Worm (Caenorhabditis elegans) whole organism, L1 larva: ENCODE results near the gene spo-11.

ENCODE experiments used
- C16A3.4 ChIP-seq: fragments of 150-350 bp; optimal IDR thresholded peaks from 2 replicates; lab custom pipeline; 2014; ENCODE audit warnings: missing biosample characterization, missing genetic modification characterization
- F16B12.6 ChIP-seq: fragments of 150-350 bp; optimal IDR thresholded peaks from 2 replicates; lab custom pipeline; 2014; ENCODE audit warnings: missing biosample characterization, missing genetic modification characterization
- aha-1 ChIP-seq: fragments of 150-350 bp; optimal IDR thresholded peaks from 2 replicates; lab custom pipeline; 2014; ENCODE audit warnings: missing biosample characterization, missing genetic modification characterization
- aly-2 ChIP-seq: fragments of 150-350 bp; optimal IDR thresholded peaks from 2 replicates; lab custom pipeline; 2014; ENCODE audit warnings: missing biosample characterization, missing genetic modification characterization
- ama-1 ChIP-seq: fragments of 150-350 bp; optimal IDR thresholded peaks from 2 replicates; lab custom pipeline; 2014
- ceh-82 ChIP-seq, 3 experiments: fragments of 150-350 bp in 1 of 3; sonication (generic microtip) in 2 of 3; optimal IDR thresholded peaks; 2 replicates each; lab custom pipeline; 2014 to 2017; ENCODE audit warnings: missing biosample characterization in 3 of 3, missing genetic modification characterization in 3 of 3
- ces-1 ChIP-seq: fragments of 150-350 bp; optimal IDR thresholded peaks from 2 replicates; lab custom pipeline; 2014; ENCODE audit warnings: missing biosample characterization, missing genetic modification reagents, missing genetic modification characterization
- dsc-1 ChIP-seq: sonication (generic microtip); optimal IDR thresholded peaks from 2 replicates; lab custom pipeline; 2016; ENCODE audit warnings: mild to moderate bottlenecking, missing genetic modification characterization, missing compliant biosample characterization
- efl-1 ChIP-seq, 4 experiments: fragments of 150-350 bp; optimal IDR thresholded peaks in 3 of 4; peaks in 1 of 4; 1 replicate in 1 of 4; 2 replicates in 3 of 4; lab custom pipeline; 2014; ENCODE audit warnings: missing biosample characterization in 2 of 4, missing genetic modification characterization in 2 of 4, missing genetic modification reagents in 2 of 4
- efl-3 ChIP-seq: fragments of 200-800 bp; sonication (Bioruptor generic); optimal IDR thresholded peaks from 2 replicates; lab custom pipeline; 2018; ENCODE audit warnings: mild to moderate bottlenecking, missing genetic modification characterization, missing compliant biosample characterization
- elt-2 ChIP-seq: sonication (generic microtip); optimal IDR thresholded peaks from 2 replicates; lab custom pipeline; 2016; ENCODE audit warnings: missing genetic modification characterization, mild to moderate bottlenecking, inconsistent platforms, missing compliant biosample characterization, missing genetic modification reagents
- elt-3 ChIP-seq, 6 experiments: fragments of 150-350 bp in 1 of 6; sonication (generic microtip); optimal IDR thresholded peaks; 2 replicates each; lab custom pipeline; 2017 to 2018; ENCODE audit warnings: missing biosample characterization in 6 of 6, missing genetic modification characterization in 6 of 6, inconsistent platforms in 1 of 6
- ets-5 ChIP-seq: fragments of 200-800 bp; sonication (Bioruptor generic); IDR thresholded peaks from 2 replicates; pipeline ENCODE4 v1.3.6; 2022; ENCODE audit warnings: missing genetic modification characterization, missing compliant biosample characterization
- fkh-4 ChIP-seq: sonication (generic microtip); optimal IDR thresholded peaks from 2 replicates; lab custom pipeline; 2016; ENCODE audit warnings: missing compliant biosample characterization, missing genetic modification characterization, borderline replicate concordance
- fkh-8 ChIP-seq: sonication (generic microtip); optimal IDR thresholded peaks from 2 replicates; lab custom pipeline; 2016; ENCODE audit warnings: mild to moderate bottlenecking, missing genetic modification characterization, missing compliant biosample characterization
- fos-1 ChIP-seq: fragments of 150-350 bp; optimal IDR thresholded peaks from 2 replicates; lab custom pipeline; 2014; ENCODE audit warnings: missing biosample characterization, missing genetic modification characterization
- hlh-17 ChIP-seq: fragments of 200-800 bp; sonication (Bioruptor generic); optimal IDR thresholded peaks from 2 replicates; lab custom pipeline; 2018; ENCODE audit warnings: missing genetic modification characterization, mild to moderate bottlenecking, missing compliant biosample characterization, moderate library complexity, borderline replicate concordance
- hpl-2 ChIP-seq: fragments of 150-350 bp; optimal IDR thresholded peaks from 2 replicates; lab custom pipeline; 2014; ENCODE audit warnings: missing biosample characterization, missing genetic modification reagents, missing genetic modification characterization
- irx-1 ChIP-seq: sonication (generic microtip); optimal IDR thresholded peaks from 2 replicates; lab custom pipeline; 2016; ENCODE audit warnings: missing genetic modification characterization, missing compliant biosample characterization
- jun-1 ChIP-seq: fragments of 150-350 bp; optimal IDR thresholded peaks from 2 replicates; lab custom pipeline; 2014; ENCODE audit warnings: missing biosample characterization, missing genetic modification reagents, missing genetic modification characterization
- lin-35 ChIP-seq, 2 experiments: fragments of 150-350 bp; optimal IDR thresholded peaks; 2 replicates each; lab custom pipeline; 2014; ENCODE audit warnings: missing biosample characterization in 2 of 2, missing genetic modification characterization in 2 of 2, missing genetic modification reagents in 2 of 2
- lin-39 ChIP-seq: fragments of 150-350 bp; optimal IDR thresholded peaks from 2 replicates; lab custom pipeline; 2014; ENCODE audit warnings: missing biosample characterization, missing genetic modification reagents, missing genetic modification characterization
- lsy-2 ChIP-seq, 2 experiments: fragments of 150-350 bp; optimal IDR thresholded peaks; 2 replicates each; lab custom pipeline; 2014; ENCODE audit warnings: missing biosample characterization in 2 of 2, missing genetic modification characterization in 2 of 2
- mab-9 ChIP-seq: fragments of 200-800 bp; sonication (Bioruptor generic); IDR thresholded peaks from 2 replicates; pipeline ENCODE4 v1.3.6; 2022; ENCODE audit warnings: missing genetic modification reagents, missing genetic modification characterization, missing compliant biosample characterization
- mdl-1 ChIP-seq, 2 experiments: fragments of 150-350 bp; optimal IDR thresholded peaks; 2 replicates each; lab custom pipeline; 2014 to 2017; ENCODE audit warnings: missing biosample characterization in 2 of 2, missing genetic modification characterization in 2 of 2, inconsistent platforms in 1 of 2
- nhr-19 ChIP-seq: fragments of 200-800 bp; sonication (Bioruptor generic); conservative IDR thresholded peaks from 2 replicates; pipeline ENCODE4 v1.3.6; 2022; ENCODE audit warnings: missing genetic modification characterization, missing compliant biosample characterization
- nhr-20 ChIP-seq: sonication (generic microtip); optimal IDR thresholded peaks from 2 replicates; lab custom pipeline; 2016; ENCODE audit warnings: mild to moderate bottlenecking, missing genetic modification characterization, missing compliant biosample characterization
- nhr-47 ChIP-seq: sonication (generic microtip); optimal IDR thresholded peaks from 2 replicates; lab custom pipeline; 2016; ENCODE audit warnings: mild to moderate bottlenecking, missing genetic modification characterization, moderate library complexity, missing compliant biosample characterization
- nhr-71 ChIP-seq: sonication (generic microtip); optimal IDR thresholded peaks from 2 replicates; lab custom pipeline; 2016; ENCODE audit warnings: mild to moderate bottlenecking, missing genetic modification characterization, moderate library complexity, missing compliant biosample characterization
- nhr-85 ChIP-seq: sonication (generic microtip); peaks from one replicate; lab custom pipeline; 2016; ENCODE audit warnings: missing genetic modification characterization, inconsistent platforms, missing compliant biosample characterization
- nhr-90 ChIP-seq: sonication (generic microtip); optimal IDR thresholded peaks from 2 replicates; lab custom pipeline; 2016; ENCODE audit warnings: mild to moderate bottlenecking, missing genetic modification characterization, missing compliant biosample characterization; ENCODE audit not compliant: poor library complexity
- pax-3 ChIP-seq: fragments of 200-800 bp; sonication (Bioruptor generic); optimal IDR thresholded peaks from 2 replicates; lab custom pipeline; 2018; ENCODE audit warnings: mild to moderate bottlenecking, missing genetic modification characterization, moderate library complexity, missing compliant biosample characterization
- skn-1 ChIP-seq: fragments of 150-350 bp; optimal IDR thresholded peaks from 2 replicates; lab custom pipeline; 2014; ENCODE audit warnings: missing biosample characterization, missing genetic modification characterization
- snu-23 ChIP-seq: sonication (generic microtip); optimal IDR thresholded peaks from 2 replicates; lab custom pipeline; 2016; ENCODE audit warnings: missing genetic modification characterization, missing compliant biosample characterization
- sup-37 ChIP-seq: fragments of 200-800 bp; sonication (Bioruptor generic); optimal IDR thresholded peaks from 2 replicates; lab custom pipeline; 2018; ENCODE audit warnings: mild to moderate bottlenecking, missing genetic modification characterization, missing compliant biosample characterization
- tlp-1 ChIP-seq: fragments of 150-350 bp; optimal IDR thresholded peaks from 2 replicates; lab custom pipeline; 2014; ENCODE audit warnings: missing biosample characterization, missing genetic modification characterization
- unc-130 ChIP-seq: fragments of 150-350 bp; optimal IDR thresholded peaks from 2 replicates; lab custom pipeline; 2017; ENCODE audit warnings: missing biosample characterization, missing genetic modification characterization, inconsistent platforms
- unc-98 ChIP-seq: fragments of 200-800 bp; sonication (Bioruptor generic); IDR thresholded peaks from 2 replicates; pipeline ENCODE4 v1.3.6; 2022; ENCODE audit warnings: missing genetic modification characterization, missing compliant biosample characterization
- vab-15 ChIP-seq: sonication (generic microtip); optimal IDR thresholded peaks from 2 replicates; lab custom pipeline; 2017; ENCODE audit warnings: missing genotype, mild to moderate bottlenecking, missing genetic modification characterization, missing compliant biosample characterization
- zag-1 ChIP-seq: fragments of 150-350 bp; optimal IDR thresholded peaks from 2 replicates; lab custom pipeline; 2014; ENCODE audit warnings: missing biosample characterization, missing genetic modification characterization

The spo-11 gene

ce11 chrIV:11146962-11147470 lies 22.4 kb upstream of the spo-11 start, which contains the start of gene pigq-1:
Gene pigq-1, minus strand, starts transcription at chrIV:11147247.
- TF ChIP-seq lin-35 (GFP tag; optimal IDR thresholded peaks at IDR 0.05; lab: Kevin White, UChicago) (no peak), jun-1 (no peak), sup-37 (GFP tag; lab: Kevin White, UChicago) (no peak), fkh-4 (no peak), irx-1 (tag; lab: Kevin White, UChicago) (no peak), skn-1 (tag; lab: Kevin White, UChicago) (no peak), nhr-20 (tag; lab: Kevin White, UChicago) (no peak), nhr-85 (tag; lab: Kevin White, UChicago) (peak; percentile 66), mab-9 (GFP tag; lab: Robert Waterston, UW) (no peak), lsy-2 (tag; optimal IDR thresholded peaks at IDR 0.05; lab: Kevin White, UChicago) (peak; percentile 32 to 35), mdl-1 (tag; optimal IDR thresholded peaks at IDR 0.05; lab: Kevin White, UChicago) (no peak), hpl-2 (no peak), fkh-8 (tag; lab: Kevin White, UChicago) (no peak), nhr-71 (tag; lab: Kevin White, UChicago) (peak; percentile 42), efl-1 (optimal IDR thresholded peaks at IDR 0.05; lab: Kevin White, UChicago) (peak in 1 of 2 experiments; percentile 13), efl-1 (GFP tag; optimal IDR thresholded peaks at IDR 0.05 in 1 of 2; lab: Kevin White, UChicago) (peak in 1 of 2 experiments; percentile 93), ama-1 (lab: Kevin White, UChicago) (peak; percentile 64), C16A3.4 (tag; lab: Kevin White, UChicago) (no peak), nhr-19 (GFP tag; lab: Robert Waterston, UW) (peak; percentile 26; the same call in 1 of the 2 replicates), pax-3 (tag; lab: Kevin White, UChicago) (peak; percentile 6), aha-1 (no peak), nhr-47 (tag; lab: Kevin White, UChicago) (peak; percentile 28), nhr-90 (tag; lab: Kevin White, UChicago) (peak; percentile 55), snu-23 (GFP tag; lab: Kevin White, UChicago) (peak; percentile 31), F16B12.6 (tag; lab: Kevin White, UChicago) (no peak), ces-1 (no peak), aly-2 (tag; lab: Kevin White, UChicago) (peak; percentile 90), unc-98 (no peak), elt-2 (tag; lab: Kevin White, UChicago) (peak; percentile 20), elt-3 (tag; optimal IDR thresholded peaks at IDR 0.05; lab: Kevin White, UChicago) (peak in 1 of 6 experiments; percentile 20)

ce11 chrIV:11146492-11146891 lies 21.8 kb upstream of the spo-11 start:
- TF ChIP-seq hlh-17 (no peak), efl-3 (GFP tag; lab: Kevin White, UChicago) (no peak), unc-130 (tag; lab: Kevin White, UChicago) (no peak), lin-39 (tag; lab: Kevin White, UChicago) (no peak), nhr-20 (tag; lab: Kevin White, UChicago) (no peak), ets-5 (no peak), elt-3 (tag; optimal IDR thresholded peaks at IDR 0.05; lab: Kevin White, UChicago) (no peak), fkh-8 (tag; lab: Kevin White, UChicago) (no peak), fos-1 (tag; lab: Kevin White, UChicago) (no peak), zag-1 (no peak), ceh-82 (tag; optimal IDR thresholded peaks at IDR 0.05; lab: Kevin White, UChicago) (no peak), irx-1 (tag; lab: Kevin White, UChicago) (no peak), vab-15 (tag; lab: Kevin White, UChicago) (no peak), dsc-1 (tag; lab: Kevin White, UChicago) (no peak), unc-98 (no peak), lin-35 (GFP tag; optimal IDR thresholded peaks at IDR 0.05; lab: Kevin White, UChicago) (no peak), tlp-1 (tag; lab: Kevin White, UChicago) (no peak)
